Fruit fly (Drosophila melanogaster): ENCODE results near the gene CG33099.

The CG33099 gene

dm6 chr3R:22527192-22527591 lies 3.2 kb downstream of the CG33099 start (continued):
- TF ChIP-seq NFAT (GFP tag; IDR thresholded peaks at IDR 0.05) (0 out of 2 replicates have a peak, but pooled peaks have one; percentile 7), slbo (GFP tag; IDR thresholded peaks at IDR 0.05) (peak; percentile 31; the same call in 1 of the 2 replicates), ci (GFP tag; IDR thresholded peaks at IDR 0.05) (0 out of 3 replicates have a peak, but pooled peaks have one; percentile 5), sug (tag; optimal IDR thresholded peaks at IDR 0.05) (peak; percentile 87), CG9932 (GFP tag; IDR thresholded peaks at IDR 0.05) (peak; percentile 18; the same call in 1 of the 2 replicates), seq (GFP tag; IDR thresholded peaks at IDR 0.05) (no peak), Side (GFP tag; optimal IDR thresholded peaks at IDR 0.05) (no peak), CG13775 (GFP tag; optimal IDR thresholded peaks at IDR 0.05) (no peak), B-H2 (GFP tag; optimal IDR thresholded peaks at IDR 0.05) (peak; percentile 42), CG18476 (GFP tag; optimal IDR thresholded peaks at IDR 0.05) (peak; percentile 83), gro (GFP tag; optimal IDR thresholded peaks at IDR 0.05) (peak; percentile 83), exex (tag; optimal IDR thresholded peaks at IDR 0.05) (peak; percentile 79), HLH4C (GFP tag; IDR thresholded peaks at IDR 0.05; ENCODE audit: partially characterized antibody) (0 out of 3 replicates have a peak, but pooled peaks have one; percentile 17), Med (GFP tag) (peak; percentile 73), CG2120 (GFP tag; optimal IDR thresholded peaks at IDR 0.05) (peak; percentile 2), Dll (GFP tag; IDR thresholded peaks at IDR 0.05; ENCODE audit: partially characterized antibody) (no peak), CG11247 (GFP tag; IDR thresholded peaks at IDR 0.05) (peak; percentile 34; the same call in 1 of the 2 replicates), Hey (tag; optimal IDR thresholded peaks at IDR 0.05) (peak; percentile 82), sens (GFP tag) (peak; percentile 41), row (GFP tag; IDR thresholded peaks at IDR 0.05) (peak; percentile 7; the same call in 1 of the 3 replicates)

dm6 chr3R:22526353-22526907 lies 3.9 kb downstream of the CG33099 start:
- TF ChIP-seq CG2129 (GFP tag; IDR thresholded peaks at IDR 0.05; ENCODE audit: partially characterized antibody), result no peak
- peak; percentile 49 for TF ChIP-seq CG18262 (tag; optimal IDR thresholded peaks at IDR 0.05)
- TF ChIP-seq CG4328 (GFP tag; optimal IDR thresholded peaks at IDR 0.05), result peak; percentile 21
- TF ChIP-seq HLH4C (GFP tag; IDR thresholded peaks at IDR 0.05; ENCODE audit: partially characterized antibody), result no peak
- peak; percentile 61 for TF ChIP-seq zf30C (GFP tag; optimal IDR thresholded peaks at IDR 0.05)
- no peak for TF ChIP-seq CG7963 (GFP tag; IDR thresholded peaks at IDR 0.05; ENCODE audit: partially characterized antibody)
- peak; percentile 13; the same call in 1 of the 2 replicates for TF ChIP-seq CG17612 (GFP tag; IDR thresholded peaks at IDR 0.05)
- peak; percentile 62; the same call in 1 of the 2 replicates for TF ChIP-seq chm (GFP tag; IDR thresholded peaks at IDR 0.05)
- peak; percentile 35; the same call in 1 of the 2 replicates for TF ChIP-seq CG31441 (GFP tag; IDR thresholded peaks at IDR 0.05)
- TF ChIP-seq lola (GFP tag; optimal IDR thresholded peaks at IDR 0.05), result peak in 1 of 3 experiments; percentile 12
- TF ChIP-seq Ets65A (GFP tag), result peak; percentile 93
- TF ChIP-seq CG14710 (tag; optimal IDR thresholded peaks at IDR 0.05), result peak; percentile 5
- no peak for TF ChIP-seq hb (GFP tag; IDR thresholded peaks at IDR 0.05; ENCODE audit: partially characterized antibody)
- peak; percentile 46 for TF ChIP-seq CG12155 (GFP tag; optimal IDR thresholded peaks at IDR 0.05)
- TF ChIP-seq Elba2 (GFP tag; optimal IDR thresholded peaks at IDR 0.05), result no peak
- no peak for TF ChIP-seq H15 (GFP tag; IDR thresholded peaks at IDR 0.05)
- no peak for TF ChIP-seq maf-S (GFP tag; optimal IDR thresholded peaks at IDR 0.05)
- no peak for TF ChIP-seq CG12942 (GFP tag; optimal IDR thresholded peaks at IDR 0.05)
- TF ChIP-seq Antp (GFP tag; optimal IDR thresholded peaks at IDR 0.05), result peak; percentile 19
- TF ChIP-seq CG34376 (GFP tag; optimal IDR thresholded peaks at IDR 0.05), result no peak
- TF ChIP-seq Pdp1 (GFP tag; optimal IDR thresholded peaks at IDR 0.05), result no peak
- no peak for TF ChIP-seq CG7745 (tag; optimal IDR thresholded peaks at IDR 0.05)
- peak; percentile 19 for TF ChIP-seq CoRest (tag; optimal IDR thresholded peaks at IDR 0.05)
- TF ChIP-seq D19A (tag; optimal IDR thresholded peaks at IDR 0.05), result peak; percentile 36
- TF ChIP-seq Deaf1 (tag; optimal IDR thresholded peaks at IDR 0.05), result no peak
- TF ChIP-seq CG6254 (GFP tag; optimal IDR thresholded peaks at IDR 0.05), result no peak
- no peak for TF ChIP-seq grn (GFP tag; optimal IDR thresholded peaks at IDR 0.05)
- TF ChIP-seq Hand (GFP tag; optimal IDR thresholded peaks at IDR 0.05), result no peak
- peak; percentile 1 for TF ChIP-seq NfI (GFP tag; optimal IDR thresholded peaks at IDR 0.05)
- TF ChIP-seq gcm (GFP tag; optimal IDR thresholded peaks at IDR 0.05), result no peak

Data from whole organism, embryonic.